Worm (Caenorhabditis elegans) whole organism, young adult: ENCODE measurements around the gene nuc-1.
A peak's percentile ranks its signal among the peaks of the same experiment; 100 is the strongest.

Experiments
- F22D6.2 ChIP-seq: sonication (generic microtip); optimal IDR thresholded peaks from 2 replicates; lab custom pipeline; 2016; ENCODE audit warnings: mild to moderate bottlenecking, missing genetic modification characterization, missing compliant biosample characterization
- F23B12.7 ChIP-seq: sonication (generic microtip); optimal IDR thresholded peaks from 2 replicates; lab custom pipeline; 2017; ENCODE audit warnings: missing genetic modification characterization, mild to moderate bottlenecking, missing compliant biosample characterization, antibody characterized with exemption, moderate library complexity; ENCODE audit not compliant: insufficient read depth
- T07F8.4 ChIP-seq: sonication (generic microtip); optimal IDR thresholded peaks from 2 replicates; lab custom pipeline; 2016; ENCODE audit warnings: mild to moderate bottlenecking, missing genetic modification characterization, moderate library complexity, missing compliant biosample characterization
- Y53F4B.3 ChIP-seq: fragments of 200-800 bp; sonication (Bioruptor generic); IDR thresholded peaks from 2 replicates; pipeline ENCODE4 v1.3.6; 2022; ENCODE audit warnings: missing genetic modification reagents, missing genetic modification characterization, missing compliant biosample characterization
- Y53G8AR.9 ChIP-seq: fragments of 200-800 bp; sonication (Bioruptor generic); conservative IDR thresholded peaks from 2 replicates; pipeline ENCODE4 v1.3.6; 2022; ENCODE audit warnings: missing genetic modification reagents, missing genetic modification characterization, missing compliant biosample characterization
- cebp-2 ChIP-seq: fragments of 200-800 bp; sonication (Bioruptor generic); IDR thresholded peaks from 2 replicates; pipeline ENCODE4 v1.3.6; 2022; ENCODE audit warnings: missing genetic modification characterization, missing compliant biosample characterization
- chd-7 ChIP-seq: sonication (generic microtip); optimal IDR thresholded peaks from 2 replicates; lab custom pipeline; 2016; ENCODE audit warnings: mild to moderate bottlenecking, missing genetic modification characterization, moderate library complexity, missing compliant biosample characterization
- him-1 ChIP-seq: sonication (generic microtip); optimal IDR thresholded peaks from 2 replicates; lab custom pipeline; 2016; ENCODE audit warnings: missing genotype, missing genetic modification reagents, missing genetic modification characterization, missing compliant biosample characterization
- hmg-1.2 ChIP-seq: fragments of 200-800 bp; sonication (Bioruptor generic); IDR thresholded peaks from 2 replicates; pipeline ENCODE4 v1.3.6; 2022; ENCODE audit warnings: missing genetic modification reagents, missing genetic modification characterization, missing compliant biosample characterization
- mel-28 ChIP-seq: sonication (generic microtip); optimal IDR thresholded peaks from 2 replicates; lab custom pipeline; 2016; ENCODE audit warnings: borderline replicate concordance, mild to moderate bottlenecking, missing genetic modification characterization, missing compliant biosample characterization
- pha-4 ChIP-seq: fragments of 150-350 bp; sonication (generic microtip); optimal IDR thresholded peaks from 2 replicates; lab custom pipeline; 2014; ENCODE audit warnings: missing biosample characterization, missing genetic modification reagents, missing genetic modification characterization
- zfh-2 ChIP-seq: fragments of 200-800 bp; sonication (Bioruptor generic); conservative IDR thresholded peaks from 2 replicates; pipeline ENCODE4 v1.3.6; 2022; ENCODE audit warnings: missing genetic modification reagents, missing genetic modification characterization, missing compliant biosample characterization
- zim-3 ChIP-seq: sonication (generic microtip); optimal IDR thresholded peaks from 2 replicates; lab custom pipeline; 2017; ENCODE audit warnings: mild to moderate bottlenecking, missing genetic modification characterization, moderate library complexity, missing compliant biosample characterization

DNA sequence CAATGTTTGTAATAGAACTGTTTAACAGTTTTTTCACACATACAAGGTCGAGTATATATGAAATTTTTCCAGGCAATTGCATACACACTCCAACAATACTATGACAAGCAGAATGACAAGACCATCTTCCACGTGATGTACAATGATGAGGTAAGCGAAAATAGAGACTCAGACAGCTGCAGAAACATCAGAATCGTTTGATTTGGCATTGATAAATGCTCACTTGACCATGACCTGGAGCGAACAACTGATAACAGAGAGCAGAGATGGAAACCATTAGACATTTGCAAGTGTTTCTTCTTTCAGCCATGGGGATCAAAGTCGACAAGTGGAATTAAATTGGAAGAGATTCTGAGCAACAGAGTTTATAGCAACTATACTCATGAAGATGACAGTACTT, 759 bp downstream of the nuc-1 start:
- no peak for TF ChIP-seq zfh-2 (GFP tag; lab: Robert Waterston, UW)
- no peak for TF ChIP-seq F23B12.7 (tag; lab: Kevin White, UChicago)
- TF ChIP-seq chd-7, result no peak
- no peak for TF ChIP-seq mel-28 (tag; lab: Kevin White, UChicago)
- no peak for TF ChIP-seq Y53G8AR.9
- no peak for TF ChIP-seq F22D6.2
- no peak for TF ChIP-seq hmg-1.2 (GFP tag; lab: Robert Waterston, UW)
- no peak for TF ChIP-seq zim-3 (tag; lab: Kevin White, UChicago)
- TF ChIP-seq pha-4, result peak; percentile 52
- TF ChIP-seq Y53F4B.3 (GFP tag; lab: Robert Waterston, UW), result no peak
- no peak for TF ChIP-seq cebp-2 (GFP tag; lab: Robert Waterston, UW)
- TF ChIP-seq him-1 (tag; lab: Kevin White, UChicago), result no peak
- no peak for TF ChIP-seq T07F8.4 (tag; lab: Kevin White, UChicago)
